Fruit fly (Drosophila melanogaster): ENCODE measurements around the gene Fad2.
A peak's percentile ranks its signal among the peaks of the same experiment; 100 is the strongest.

Fad2 gene

dm6 chr3L:11061200-11061599 lies 37.9 kb downstream of the Fad2 start, which contains the start of the genes CG6321 and Blos2 (continued):
- TF ChIP-seq CG31388 (GFP tag; optimal IDR thresholded peaks at IDR 0.05) = peak; percentile 29
- TF ChIP-seq tin (GFP tag; optimal IDR thresholded peaks at IDR 0.05) = peak; percentile 61
- no peak for TF ChIP-seq zen2 (GFP tag; IDR thresholded peaks at IDR 0.05; ENCODE audit: partially characterized antibody)
- peak; percentile 63 for TF ChIP-seq CG1603 (tag; optimal IDR thresholded peaks at IDR 0.05)
- peak; percentile 81 for TF ChIP-seq CG17361 (GFP tag; IDR thresholded peaks at IDR 0.05)
- no peak for TF ChIP-seq Trl (optimal IDR thresholded peaks at IDR 0.05)
- TF ChIP-seq Trl (GFP tag; optimal IDR thresholded peaks at IDR 0.05) = peak; percentile 45
- peak; percentile 24 for TF ChIP-seq CG10274 (GFP tag; optimal IDR thresholded peaks at IDR 0.05)
- TF ChIP-seq CG15601 (tag; optimal IDR thresholded peaks at IDR 0.05) = peak; percentile 68
- no peak for TF ChIP-seq chinmo (GFP tag; IDR thresholded peaks at IDR 0.05; ENCODE audit: partially characterized antibody)
- TF ChIP-seq HLH54F (GFP tag; optimal IDR thresholded peaks at IDR 0.05) = peak; percentile 33
- no peak for TF ChIP-seq Dll (GFP tag; IDR thresholded peaks at IDR 0.05; ENCODE audit: partially characterized antibody)
- TF ChIP-seq CG43689 (GFP tag; IDR thresholded peaks at IDR 0.05) = no peak
- no peak for TF ChIP-seq ftz-f1 (GFP tag; optimal IDR thresholded peaks at IDR 0.05)
- peak; percentile 73 for TF ChIP-seq lilli (GFP tag; optimal IDR thresholded peaks at IDR 0.05)
- TF ChIP-seq CrebB (tag; optimal IDR thresholded peaks at IDR 0.05) = peak; percentile 74
- peak; percentile 75 for TF ChIP-seq Hsf (GFP tag; optimal IDR thresholded peaks at IDR 0.05)
- TF ChIP-seq D (optimal IDR thresholded peaks at IDR 0.05) = no peak
- TF ChIP-seq D (GFP tag; optimal IDR thresholded peaks at IDR 0.05) = peak; percentile 61
- peak; percentile 77 for TF ChIP-seq CG13296 (GFP tag; optimal IDR thresholded peaks at IDR 0.05)
- TF ChIP-seq Ets97D (GFP tag; optimal IDR thresholded peaks at IDR 0.05) = peak; percentile 30
- TF ChIP-seq Nf-YB (GFP tag; optimal IDR thresholded peaks at IDR 0.05) = peak; percentile 62
- TF ChIP-seq zf30C (GFP tag; optimal IDR thresholded peaks at IDR 0.05) = no peak
- no peak for TF ChIP-seq CG42726 (GFP tag; IDR thresholded peaks at IDR 0.05; ENCODE audit: partially characterized antibody)
- TF ChIP-seq ken (GFP tag; IDR thresholded peaks at IDR 0.05) = peak; percentile 35; the same call in 1 of the 3 replicates
- peak; percentile 45; the same call in 1 of the 2 replicates for TF ChIP-seq NFAT (GFP tag; IDR thresholded peaks at IDR 0.05)
- peak; percentile 3 for TF ChIP-seq CG1647 (GFP tag; optimal IDR thresholded peaks at IDR 0.05)
- peak; percentile 81 for TF ChIP-seq MBD-R2 (GFP tag; IDR thresholded peaks at IDR 0.05)
- TF ChIP-seq schlank (tag; optimal IDR thresholded peaks at IDR 0.05) = no peak
- TF ChIP-seq CG6765 (GFP tag; optimal IDR thresholded peaks at IDR 0.05) = peak; percentile 19
- TF ChIP-seq dmrt99B (tag; optimal IDR thresholded peaks at IDR 0.05) = peak; percentile 87
- no peak for TF ChIP-seq usp (GFP tag; optimal IDR thresholded peaks at IDR 0.05)
- TF ChIP-seq Doc2 (GFP tag; IDR thresholded peaks at IDR 0.05) = no peak
- peak; percentile 58 for TF ChIP-seq CG18619 (GFP tag; optimal IDR thresholded peaks at IDR 0.05)
- TF ChIP-seq hth (optimal IDR thresholded peaks at IDR 0.05) = no peak
- TF ChIP-seq CG10147 (GFP tag; optimal IDR thresholded peaks at IDR 0.05) = peak; percentile 83
- no peak for TF ChIP-seq rib (GFP tag; IDR thresholded peaks at IDR 0.05)
- TF ChIP-seq aop (GFP tag; IDR thresholded peaks at IDR 0.05) = no peak
- TF ChIP-seq CG16863 (GFP tag; optimal IDR thresholded peaks at IDR 0.05) = peak; percentile 1
- peak; percentile 23; the same call in 1 of the 2 replicates for TF ChIP-seq ap (GFP tag; IDR thresholded peaks at IDR 0.05)
- no peak for TF ChIP-seq H2.0 (GFP tag; IDR thresholded peaks at IDR 0.05)
- TF ChIP-seq pnt (GFP tag; optimal IDR thresholded peaks at IDR 0.05) = peak; percentile 39
- TF ChIP-seq CG10979 (tag; optimal IDR thresholded peaks at IDR 0.05) = peak; percentile 81
- TF ChIP-seq twi (tag; optimal IDR thresholded peaks at IDR 0.05) = peak; percentile 51
- no peak for TF ChIP-seq dan (GFP tag; IDR thresholded peaks at IDR 0.05)
- peak; percentile 65; the same call in 1 of the 2 replicates for TF ChIP-seq ranshi (GFP tag; IDR thresholded peaks at IDR 0.05)
- peak; percentile 57 for TF ChIP-seq CG13624 (GFP tag; optimal IDR thresholded peaks at IDR 0.05)
- peak; percentile 91 for TF ChIP-seq Xrp1 (GFP tag; IDR thresholded peaks at IDR 0.05)
- TF ChIP-seq Atf-2 (GFP tag; optimal IDR thresholded peaks at IDR 0.05) = peak; percentile 11
- peak; percentile 16; the same call in 1 of the 2 replicates for TF ChIP-seq seq (GFP tag; IDR thresholded peaks at IDR 0.05)
- TF ChIP-seq CG12659 (GFP tag; optimal IDR thresholded peaks at IDR 0.05) = peak; percentile 68
- no peak for TF ChIP-seq Dref (GFP tag; IDR thresholded peaks at IDR 0.05)
- peak; percentile 22 for TF ChIP-seq Lhr (GFP tag; optimal IDR thresholded peaks at IDR 0.05)
